Worm (Caenorhabditis elegans) whole organism, mixed stage, embryonic: ENCODE measurements around the gene C38H2.2.
A peak's percentile ranks its signal among the peaks of the same experiment; 100 is the strongest.

Experiments used
- bed-3 ChIP-seq: fragments of 200-800 bp; sonication (Bioruptor generic); optimal IDR thresholded peaks from 3 replicates; lab custom pipeline; 2018; ENCODE audit warnings: mild to moderate bottlenecking, missing genetic modification characterization, moderate library complexity, missing compliant biosample characterization
- blmp-1 ChIP-seq: fragments of 150-350 bp; optimal IDR thresholded peaks from 2 replicates; lab custom pipeline; 2014; ENCODE audit warnings: missing biosample characterization, missing genetic modification characterization
- ceh-39 ChIP-seq: fragments of 150-350 bp; optimal IDR thresholded peaks from 2 replicates; lab custom pipeline; 2014; ENCODE audit warnings: missing biosample characterization, missing genetic modification characterization
- ceh-43 ChIP-seq: fragments of 200-800 bp; sonication (Bioruptor generic); optimal IDR thresholded peaks from 2 replicates; lab custom pipeline; 2018; ENCODE audit warnings: mild to moderate bottlenecking, missing genetic modification characterization, moderate library complexity, missing compliant biosample characterization
- ceh-83 ChIP-seq: fragments of 200-800 bp; sonication (Bioruptor generic); optimal IDR thresholded peaks from 2 replicates; lab custom pipeline; 2018; ENCODE audit warnings: mild to moderate bottlenecking, missing genetic modification characterization, missing compliant biosample characterization
- ces-1 ChIP-seq: fragments of 150-350 bp; optimal IDR thresholded peaks from 2 replicates; lab custom pipeline; 2014; ENCODE audit warnings: missing biosample characterization, missing genetic modification reagents, missing genetic modification characterization
- cnd-1 ChIP-seq: fragments of 200-800 bp; sonication (Bioruptor generic); optimal IDR thresholded peaks from 2 replicates; lab custom pipeline; 2018; ENCODE audit warnings: mild to moderate bottlenecking, missing genetic modification characterization, missing compliant biosample characterization
- drap-1 ChIP-seq: fragments of 200-800 bp; sonication (Bioruptor generic); optimal IDR thresholded peaks from 3 replicates; lab custom pipeline; 2018; ENCODE audit warnings: mild to moderate bottlenecking, missing genetic modification characterization, missing compliant biosample characterization
- elt-1 ChIP-seq: sonication (generic microtip); optimal IDR thresholded peaks from 2 replicates; lab custom pipeline; 2017; ENCODE audit warnings: missing genetic modification characterization, mild to moderate bottlenecking, missing compliant biosample characterization, antibody characterized with exemption, moderate library complexity, borderline replicate concordance; ENCODE audit not compliant: insufficient read depth
- elt-3 ChIP-seq: fragments of 150-350 bp; optimal IDR thresholded peaks from 2 replicates; lab custom pipeline; 2014; ENCODE audit warnings: missing biosample characterization, missing genetic modification characterization
- flh-1 ChIP-seq: fragments of 200-800 bp; sonication (Bioruptor generic); optimal IDR thresholded peaks from 2 replicates; lab custom pipeline; 2018; ENCODE audit warnings: mild to moderate bottlenecking, missing genetic modification characterization, moderate library complexity, missing compliant biosample characterization
- ham-2 ChIP-seq: fragments of 200-800 bp; sonication (Bioruptor generic); optimal IDR thresholded peaks from 2 replicates; lab custom pipeline; 2018; ENCODE audit warnings: mild to moderate bottlenecking, missing genetic modification characterization, missing compliant biosample characterization
- lsy-2 ChIP-seq: fragments of 150-350 bp; optimal IDR thresholded peaks from 2 replicates; lab custom pipeline; 2014; ENCODE audit warnings: missing biosample characterization, missing genetic modification characterization
- mep-1 ChIP-seq: fragments of 150-350 bp; optimal IDR thresholded peaks from 2 replicates; lab custom pipeline; 2017; ENCODE audit warnings: missing biosample characterization, missing genetic modification reagents, missing genetic modification characterization, inconsistent platforms
- mls-2 ChIP-seq: sonication (generic microtip); optimal IDR thresholded peaks from 2 replicates; lab custom pipeline; 2016; ENCODE audit warnings: mild to moderate bottlenecking, missing genetic modification characterization, moderate library complexity, missing compliant biosample characterization
- nhr-12 ChIP-seq: fragments of 150-350 bp; optimal IDR thresholded peaks from 2 replicates; lab custom pipeline; 2014; ENCODE audit warnings: missing biosample characterization, missing genetic modification characterization
- nhr-2 ChIP-seq: fragments of 150-350 bp; optimal IDR thresholded peaks from 2 replicates; lab custom pipeline; 2014; ENCODE audit warnings: missing biosample characterization, missing genetic modification characterization
- nhr-237 ChIP-seq: fragments of 150-350 bp; optimal IDR thresholded peaks from 2 replicates; lab custom pipeline; 2014; ENCODE audit warnings: missing biosample characterization, missing genetic modification characterization
- nhr-76 ChIP-seq: sonication (generic microtip); optimal IDR thresholded peaks from 2 replicates; lab custom pipeline; 2017; ENCODE audit warnings: missing biosample characterization, missing genetic modification characterization
- pha-4 ChIP-seq: fragments of 150-350 bp; optimal IDR thresholded peaks from 2 replicates; lab custom pipeline; 2018; ENCODE audit warnings: missing biosample characterization, missing genetic modification reagents, missing genetic modification characterization
- sem-2 ChIP-seq: fragments of 200-800 bp; sonication (Bioruptor generic); optimal IDR thresholded peaks from 2 replicates; lab custom pipeline; 2018; ENCODE audit warnings: mild to moderate bottlenecking, missing genetic modification characterization, missing compliant biosample characterization
- snpc-4 ChIP-seq: fragments of 150-350 bp; optimal IDR thresholded peaks from 2 replicates; lab custom pipeline; 2014; ENCODE audit warnings: missing biosample characterization, missing genetic modification characterization
- sptf-1 ChIP-seq: sonication (generic microtip); optimal IDR thresholded peaks from 2 replicates; lab custom pipeline; 2017; ENCODE audit warnings: mild to moderate bottlenecking, missing genetic modification characterization, moderate library complexity, missing compliant biosample characterization
- tbx-8 ChIP-seq: fragments of 200-800 bp; sonication (Bioruptor generic); optimal IDR thresholded peaks from 2 replicates; lab custom pipeline; 2018; ENCODE audit warnings: mild to moderate bottlenecking, missing genetic modification characterization, moderate library complexity, missing compliant biosample characterization
- unc-120 ChIP-seq: sonication (generic microtip); optimal IDR thresholded peaks from 2 replicates; lab custom pipeline; 2017; ENCODE audit warnings: missing genetic modification characterization, missing compliant biosample characterization; ENCODE audit not compliant: poor library complexity, severe bottlenecking
- unc-39 ChIP-seq: fragments of 150-350 bp; optimal IDR thresholded peaks from 2 replicates; lab custom pipeline; 2014; ENCODE audit warnings: missing biosample characterization, missing genetic modification characterization
- unc-62 ChIP-seq: fragments of 150-350 bp; optimal IDR thresholded peaks from 2 replicates; lab custom pipeline; 2014; ENCODE audit warnings: missing biosample characterization, missing genetic modification reagents, missing genetic modification characterization
- zip-8 ChIP-seq: fragments of 150-350 bp; optimal IDR thresholded peaks from 2 replicates; lab custom pipeline; 2014; ENCODE audit warnings: missing biosample characterization, missing genetic modification characterization
- ztf-11 ChIP-seq: fragments of 150-350 bp; optimal IDR thresholded peaks from 2 replicates; lab custom pipeline; 2014; ENCODE audit warnings: missing biosample characterization, missing genetic modification characterization

Gene C38H2.2

DNA sequence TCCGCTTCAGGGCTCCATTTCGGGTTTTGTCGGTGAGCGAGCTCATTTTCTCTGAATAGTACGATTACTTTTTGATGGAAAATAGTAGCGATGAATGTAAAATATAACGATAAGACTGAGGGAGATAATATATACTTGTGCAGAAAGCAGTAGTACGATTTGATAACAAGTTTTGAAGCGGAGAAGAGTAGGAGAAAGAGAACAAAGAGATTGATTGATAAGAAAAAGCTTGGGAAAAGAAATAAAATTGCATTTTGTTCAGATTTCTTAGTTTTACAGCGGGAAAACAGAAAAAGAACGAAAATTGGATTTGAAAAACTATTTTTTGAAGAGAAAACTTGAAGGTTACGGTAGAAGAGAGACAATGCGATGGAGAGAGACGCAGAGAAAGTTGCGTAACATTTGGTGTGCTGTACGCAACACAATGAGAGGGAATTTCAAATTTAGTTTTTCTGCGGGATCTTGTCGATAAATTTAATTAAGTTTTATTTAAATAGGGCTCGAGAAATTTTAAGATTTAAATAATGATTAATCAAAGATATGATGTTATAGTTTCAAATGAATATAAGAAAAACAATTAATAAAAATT, 23.9 kb upstream of the C38H2.2 start, which contains the start of gene umps-1:
Gene umps-1, minus strand, starts transcription at position 51 of the 589 bp plus-strand sequence.
- TF ChIP-seq snpc-4 (tag; lab: Kevin White, UChicago): no peak
- no peak for TF ChIP-seq mep-1 (tag; lab: Kevin White, UChicago)
- no peak for TF ChIP-seq mls-2 (tag; lab: Kevin White, UChicago)
- TF ChIP-seq zip-8 (tag; lab: Kevin White, UChicago): peak; percentile 93
- no peak for TF ChIP-seq nhr-76 (tag; lab: Kevin White, UChicago)
- no peak for TF ChIP-seq ham-2
- TF ChIP-seq ces-1 (GFP tag; lab: Kevin White, UChicago): no peak
- TF ChIP-seq unc-62 (GFP tag; lab: Kevin White, UChicago): no peak
- peak; percentile 94 for TF ChIP-seq lsy-2 (tag; lab: Kevin White, UChicago)

DNA sequence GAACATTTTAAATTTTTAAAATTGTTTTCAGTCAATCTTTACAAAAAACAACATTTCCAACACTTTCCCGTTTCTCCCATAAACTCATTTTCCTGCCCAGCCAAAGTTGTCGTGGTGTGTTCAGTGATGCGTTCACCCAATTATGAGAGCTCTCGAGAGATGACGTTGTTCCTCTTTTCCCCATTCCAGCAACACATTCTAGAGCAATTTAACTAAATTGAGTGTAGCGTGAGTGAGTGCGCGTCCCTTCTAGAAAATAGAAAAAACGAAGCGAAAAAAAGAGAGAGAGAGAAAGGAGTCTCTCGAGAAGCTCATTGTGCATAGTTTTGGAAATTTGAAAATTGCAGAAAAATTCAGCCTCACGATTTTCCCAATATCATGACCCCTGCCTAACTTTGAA, 22.8 kb upstream of the C38H2.2 start:
- TF ChIP-seq nhr-12 (tag; lab: Kevin White, UChicago) (no peak), ces-1 (GFP tag; lab: Kevin White, UChicago) (peak; percentile 21)

DNA sequence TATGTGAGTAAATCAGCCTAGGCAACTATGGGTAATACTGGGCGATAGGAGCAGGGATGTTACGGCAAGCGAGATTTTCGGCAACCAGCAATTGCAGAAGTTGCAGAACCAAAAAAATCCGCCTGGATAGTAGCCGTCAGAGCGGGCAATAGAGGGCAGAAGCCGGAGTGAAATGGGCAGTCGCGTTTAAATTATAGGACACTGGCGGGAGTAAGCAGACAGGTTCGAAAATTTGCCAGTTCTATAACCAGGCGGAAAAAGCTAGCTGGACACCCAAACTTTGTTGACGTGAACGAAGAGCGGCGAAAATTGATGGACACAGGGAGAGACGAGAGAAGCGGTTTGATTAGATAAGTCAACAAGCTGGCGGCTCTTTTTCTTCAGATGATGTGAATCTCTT, 21.7 kb upstream of the C38H2.2 start:
- TF ChIP-seq cnd-1 (no peak), ces-1 (GFP tag; lab: Kevin White, UChicago) (peak; percentile 24)

DNA sequence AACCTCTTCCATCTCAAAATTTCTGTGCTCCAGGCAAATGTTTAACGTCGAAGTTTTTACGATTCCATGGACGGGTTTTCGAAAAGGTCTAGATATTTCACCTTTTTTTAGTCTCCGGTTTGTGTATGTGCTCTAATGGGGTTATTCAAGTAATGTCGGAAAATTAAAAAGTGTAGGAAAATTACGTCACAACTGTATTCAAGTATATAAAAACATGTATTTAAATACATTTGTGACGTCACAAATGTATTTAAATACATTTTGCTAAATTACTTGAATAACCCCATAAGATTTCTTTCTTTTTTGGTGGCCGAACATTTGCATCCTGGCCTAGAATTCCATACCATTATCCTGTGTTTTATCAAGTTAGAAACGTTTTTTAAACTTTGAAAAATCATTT, 20.1 kb upstream of the C38H2.2 start:
- TF ChIP-seq zip-8 (tag; lab: Kevin White, UChicago): peak; percentile 93
- TF ChIP-seq ces-1 (GFP tag; lab: Kevin White, UChicago): no peak

DNA sequence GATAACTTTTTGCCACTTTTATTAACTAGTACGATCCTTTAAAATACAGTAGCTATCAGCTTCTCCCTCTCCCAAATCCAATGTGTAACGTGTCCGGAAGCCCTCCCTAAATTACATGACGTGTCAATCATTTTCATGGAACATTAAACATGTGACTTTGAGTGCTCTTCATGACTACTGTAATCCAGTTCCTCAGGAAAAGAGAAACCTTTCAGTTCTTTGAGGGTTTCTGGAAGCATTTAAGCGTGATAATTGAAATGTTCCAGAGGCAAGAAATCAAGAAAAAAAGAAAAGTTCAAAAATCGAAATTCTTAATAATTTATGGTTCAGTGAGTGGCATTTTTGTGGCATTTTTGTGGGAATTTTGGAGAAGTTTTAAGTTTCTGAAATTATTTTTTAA, 18.7 kb upstream of the C38H2.2 start:
- no peak for TF ChIP-seq snpc-4 (tag; lab: Kevin White, UChicago)
- no peak for TF ChIP-seq ces-1 (GFP tag; lab: Kevin White, UChicago)
- no peak for TF ChIP-seq unc-120
- no peak for TF ChIP-seq ceh-39 (tag; lab: Kevin White, UChicago)
- TF ChIP-seq ztf-11 (tag; lab: Kevin White, UChicago): no peak
- TF ChIP-seq flh-1: no peak
- TF ChIP-seq unc-39 (tag; lab: Kevin White, UChicago): no peak
- TF ChIP-seq drap-1 (GFP tag; lab: Kevin White, UChicago): no peak
- no peak for TF ChIP-seq bed-3 (GFP tag; lab: Kevin White, UChicago)
- no peak for TF ChIP-seq sptf-1 (tag; lab: Kevin White, UChicago)
- no peak for TF ChIP-seq ham-2
- no peak for TF ChIP-seq unc-62 (GFP tag; lab: Kevin White, UChicago)
- TF ChIP-seq mep-1 (tag; lab: Kevin White, UChicago): no peak
- TF ChIP-seq elt-1: no peak
- TF ChIP-seq ceh-43 (GFP tag; lab: Kevin White, UChicago): no peak
- TF ChIP-seq mls-2 (tag; lab: Kevin White, UChicago): no peak
- no peak for TF ChIP-seq tbx-8 (GFP tag; lab: Kevin White, UChicago)

DNA sequence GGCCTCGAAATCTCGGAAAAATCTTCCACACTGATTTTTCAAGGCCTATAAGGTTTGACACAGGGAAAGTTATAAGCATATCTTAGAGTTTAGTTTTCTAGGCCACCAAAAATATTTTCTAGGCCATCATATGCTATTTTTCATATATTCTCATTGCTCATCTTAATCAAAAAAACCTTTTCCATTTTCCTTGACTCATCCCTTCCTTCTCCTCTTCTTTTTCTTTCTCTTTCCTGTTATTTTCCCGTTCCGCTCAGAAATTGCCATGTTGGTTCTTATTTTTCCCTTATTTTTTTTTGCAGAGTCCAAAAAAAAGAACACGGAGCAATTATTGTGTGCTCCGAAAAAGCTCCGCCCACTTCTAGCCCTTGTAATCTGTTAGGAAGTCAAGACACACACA, 16.9 kb upstream of the C38H2.2 start, which contains the start of gene tbc-8:
Gene tbc-8, plus strand, starts transcription at position 301 of the 400 bp plus-strand sequence.
- TF ChIP-seq pha-4 (no peak), elt-1 (no peak), ceh-83 (GFP tag; lab: Kevin White, UChicago) (no peak), cnd-1 (no peak), sptf-1 (tag; lab: Kevin White, UChicago) (no peak), elt-3 (tag; lab: Kevin White, UChicago) (no peak), mep-1 (tag; lab: Kevin White, UChicago) (no peak), unc-120 (no peak), nhr-237 (tag; lab: Kevin White, UChicago) (no peak), zip-8 (tag; lab: Kevin White, UChicago) (no peak), unc-62 (GFP tag; lab: Kevin White, UChicago) (no peak), ham-2 (no peak), nhr-2 (tag; lab: Kevin White, UChicago) (no peak), sem-2 (GFP tag; lab: Kevin White, UChicago) (no peak), lsy-2 (tag; lab: Kevin White, UChicago) (no peak), blmp-1 (no peak)
